Fruit fly (Drosophila melanogaster): ENCODE results near the gene RpS4.
A peak's percentile ranks its signal among the peaks of the same experiment; 100 is the strongest.

RpS4 gene

dm6 chr3L:13044335-13044814 lies 2.8 kb downstream of the RpS4 start, which contains the start of gene Syx13 (continued):
- no peak for TF ChIP-seq CG2889 (GFP tag; IDR thresholded peaks at IDR 0.05)
- TF ChIP-seq jigr1 (GFP tag; IDR thresholded peaks at IDR 0.05) = no peak
- peak; percentile 79 for TF ChIP-seq Med (GFP tag)
- peak; percentile 68 for TF ChIP-seq CG1603 (tag; optimal IDR thresholded peaks at IDR 0.05)
- TF ChIP-seq crp (GFP tag; optimal IDR thresholded peaks at IDR 0.05) = peak in 1 of 2 experiments; percentile 77
- no peak for TF ChIP-seq CG10366 (GFP tag; IDR thresholded peaks at IDR 0.05)
- TF ChIP-seq CG15269 (tag; optimal IDR thresholded peaks at IDR 0.05) = no peak
- TF ChIP-seq sisA (GFP tag; IDR thresholded peaks at IDR 0.05) = no peak
- 0 out of 2 replicates have a peak, but pooled peaks have one; percentile 17 for TF ChIP-seq CG32532 (GFP tag; IDR thresholded peaks at IDR 0.05)
- TF ChIP-seq MTF-1 (GFP tag; optimal IDR thresholded peaks at IDR 0.05; ENCODE audit: borderline replicate concordance) = no peak
- no peak for TF ChIP-seq CG7372 (GFP tag; IDR thresholded peaks at IDR 0.05)
- peak in 1 of 3 experiments; percentile 21 for TF ChIP-seq Stat92E (GFP tag; optimal IDR thresholded peaks at IDR 0.05)
- TF ChIP-seq kay (GFP tag; optimal IDR thresholded peaks at IDR 0.05) = peak; percentile 57
- TF ChIP-seq wdn (GFP tag; IDR thresholded peaks at IDR 0.05) = no peak
- TF ChIP-seq CG5245 (GFP tag; optimal IDR thresholded peaks at IDR 0.05) = no peak
- peak; percentile 82 for TF ChIP-seq E2f2 (GFP tag; IDR thresholded peaks at IDR 0.05)
- no peak for TF ChIP-seq br (optimal IDR thresholded peaks at IDR 0.05)
- no peak for TF ChIP-seq CG17802 (tag; optimal IDR thresholded peaks at IDR 0.05)
- peak; percentile 73 for TF ChIP-seq gcm (GFP tag; optimal IDR thresholded peaks at IDR 0.05)
- peak; percentile 14 for TF ChIP-seq CrebB (tag; optimal IDR thresholded peaks at IDR 0.05)
- no peak for TF ChIP-seq ara (GFP tag; IDR thresholded peaks at IDR 0.05)
- TF ChIP-seq tgo (GFP tag; IDR thresholded peaks at IDR 0.05) = no peak
- TF ChIP-seq hbn (GFP tag; IDR thresholded peaks at IDR 0.05; ENCODE audit: partially characterized antibody) = peak; percentile 73
- TF ChIP-seq Ets65A (GFP tag) = no peak
- no peak for TF ChIP-seq tup (GFP tag; optimal IDR thresholded peaks at IDR 0.05)
- TF ChIP-seq abd-A (tag; optimal IDR thresholded peaks at IDR 0.05) = no peak
- peak in 1 of 2 experiments; percentile 57 for TF ChIP-seq Eip74EF (GFP tag; optimal IDR thresholded peaks at IDR 0.05)
- no peak for TF ChIP-seq fd96Cb (tag; optimal IDR thresholded peaks at IDR 0.05)
- peak; percentile 62 for TF ChIP-seq kni (GFP tag; optimal IDR thresholded peaks at IDR 0.05)
- no peak for TF ChIP-seq dmrt99B (tag; optimal IDR thresholded peaks at IDR 0.05)
- TF ChIP-seq GATAe (GFP tag; conservative IDR thresholded peaks at IDR 0.05) = no peak
- peak; percentile 75 for TF ChIP-seq CG2116 (GFP tag; optimal IDR thresholded peaks at IDR 0.05)
- no peak for TF ChIP-seq schlank (tag; optimal IDR thresholded peaks at IDR 0.05)
- TF ChIP-seq dati (GFP tag; IDR thresholded peaks at IDR 0.05) = no peak
- peak; percentile 44 for TF ChIP-seq CG14710 (tag; optimal IDR thresholded peaks at IDR 0.05)
- no peak for TF ChIP-seq al (GFP tag; IDR thresholded peaks at IDR 0.05)
- peak; percentile 32 for TF ChIP-seq CoRest (tag; optimal IDR thresholded peaks at IDR 0.05)
- no peak for TF ChIP-seq CG43689 (GFP tag; IDR thresholded peaks at IDR 0.05)
- peak; percentile 84 for TF ChIP-seq BEAF-32 (GFP tag; optimal IDR thresholded peaks at IDR 0.05)
- no peak for TF ChIP-seq gem (tag; optimal IDR thresholded peaks at IDR 0.05)
- no peak for TF ChIP-seq CG11504 (tag; optimal IDR thresholded peaks at IDR 0.05)
- no peak for TF ChIP-seq CG12744 (GFP tag; optimal IDR thresholded peaks at IDR 0.05)
- no peak for TF ChIP-seq emc (GFP tag; optimal IDR thresholded peaks at IDR 0.05)
- TF ChIP-seq CG11560 (tag; IDR thresholded peaks at IDR 0.05) = no peak
- no peak for TF ChIP-seq sqz (GFP tag; optimal IDR thresholded peaks at IDR 0.05)
- peak; percentile 53 for TF ChIP-seq chn (GFP tag; optimal IDR thresholded peaks at IDR 0.05)
- TF ChIP-seq unc-4 (GFP tag; IDR thresholded peaks at IDR 0.05; ENCODE audit: partially characterized antibody) = peak; percentile 78
- TF ChIP-seq pzg (GFP tag; optimal IDR thresholded peaks at IDR 0.05) = peak; percentile 87
- TF ChIP-seq Ravus (GFP tag; IDR thresholded peaks at IDR 0.05) = no peak
- no peak for TF ChIP-seq Kr (GFP tag; optimal IDR thresholded peaks at IDR 0.05)
